Fruit fly (Drosophila melanogaster): ENCODE results near the gene CG8329.

DNA sequence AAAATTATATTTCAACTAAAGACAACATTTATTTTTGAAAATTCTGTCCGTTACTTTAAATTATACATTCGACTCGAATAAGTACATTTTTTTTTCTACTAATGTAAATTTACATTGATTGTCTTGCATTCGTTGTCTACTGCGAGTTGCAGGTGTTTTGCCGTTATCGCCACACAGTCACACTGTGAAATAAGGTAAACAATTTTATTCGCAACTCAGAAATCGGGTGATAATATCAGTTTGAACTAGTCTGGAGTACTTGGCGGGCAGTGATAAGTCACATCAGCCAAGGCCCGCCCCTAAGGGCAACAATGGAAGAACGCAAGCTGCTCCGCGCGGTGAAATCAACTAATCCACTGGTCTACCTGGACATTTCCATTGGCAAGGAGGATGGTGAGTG is 8.0 kb upstream of the CG8329 start:
- TF ChIP-seq usp (GFP tag; optimal IDR thresholded peaks at IDR 0.05) (no peak), psq (GFP tag; optimal IDR thresholded peaks at IDR 0.05) (no peak), Hnf4 (GFP tag; optimal IDR thresholded peaks at IDR 0.05) (no peak), h (GFP tag; optimal IDR thresholded peaks at IDR 0.05) (no peak), woc (GFP tag; optimal IDR thresholded peaks at IDR 0.05) (no peak), Sp1 (GFP tag; optimal IDR thresholded peaks at IDR 0.05) (no peak), Mio (GFP tag; optimal IDR thresholded peaks at IDR 0.05) (no peak), ey (GFP tag; optimal IDR thresholded peaks at IDR 0.05) (no peak), OdsH (GFP tag; optimal IDR thresholded peaks at IDR 0.05) (no peak)

Data from whole organism, wandering third instar larva.